Fruit fly (Drosophila melanogaster) whole organism, embryonic: ENCODE results near the gene CG17264.

Source experiments
- Antp ChIP-seq: fragments of 200-800 bp; sonication (Bioruptor generic); optimal IDR thresholded peaks from 3 replicates; lab custom pipeline; 2016; ENCODE audit warnings: missing biosample characterization, missing genetic modification characterization
- B-H1 ChIP-seq: fragments of 200-800 bp; sonication (Bioruptor generic); IDR thresholded peaks from 3 replicates; pipeline ENCODE4 v1.3.6; 2022; ENCODE audit warnings: missing biosample characterization, missing genetic modification characterization
- Bdp1 ChIP-seq: fragments of 200-800 bp; sonication (Bioruptor generic); optimal IDR thresholded peaks from 3 replicates; lab custom pipeline; 2016; ENCODE audit warnings: missing biosample characterization, missing genetic modification characterization
- Bteb2 ChIP-seq: fragments of 200-800 bp; sonication (Bioruptor generic); optimal IDR thresholded peaks from 2 replicates; lab custom pipeline; 2016; ENCODE audit warnings: missing biosample characterization, missing genetic modification characterization
- CG10959 ChIP-seq: fragments of 200-800 bp; sonication (Bioruptor generic); IDR thresholded peaks from 2 replicates; pipeline ENCODE4 v1.3.6; 2022; ENCODE audit warnings: missing biosample characterization, missing genetic modification characterization
- CG12219 ChIP-seq: fragments of 200-800 bp; sonication (Bioruptor generic); optimal IDR thresholded peaks from 3 replicates; lab custom pipeline; 2018; ENCODE audit warnings: missing biosample characterization, mild to moderate bottlenecking, missing genetic modification characterization
- CG1233 ChIP-seq: fragments of 200-800 bp; sonication (Bioruptor generic); optimal IDR thresholded peaks from 4 replicates; lab custom pipeline; 2018; ENCODE audit warnings: missing biosample characterization, mild to moderate bottlenecking, missing genetic modification characterization
- CG13424 ChIP-seq: fragments of 200-800 bp; sonication (Bioruptor generic); optimal IDR thresholded peaks from 2 replicates; lab custom pipeline; 2019; ENCODE audit warnings: missing biosample characterization, mild to moderate bottlenecking, missing genetic modification characterization, moderate library complexity
- CG14441 ChIP-seq: fragments of 200-800 bp; sonication (Bioruptor generic); IDR thresholded peaks from 2 replicates; pipeline ENCODE4 v1.3.6; 2022; ENCODE audit warnings: missing biosample characterization, missing genetic modification characterization
- CG1529 ChIP-seq: fragments of 200-800 bp; sonication (Bioruptor generic); optimal IDR thresholded peaks from 3 replicates; lab custom pipeline; 2018; ENCODE audit warnings: missing biosample characterization, missing genetic modification characterization
- CG15514 ChIP-seq: fragments of 200-800 bp; sonication (Bioruptor generic); optimal IDR thresholded peaks from 3 replicates; lab custom pipeline; 2017; ENCODE audit warnings: missing biosample characterization, missing genetic modification characterization, mild to moderate bottlenecking, moderate library complexity, missing genetic modification reagents
- CG17186 ChIP-seq: fragments of 200-800 bp; sonication (Bioruptor generic); optimal IDR thresholded peaks from 3 replicates; lab custom pipeline; 2017; ENCODE audit warnings: missing biosample characterization, missing genetic modification reagents, missing genetic modification characterization
- CG17385 ChIP-seq: fragments of 200-800 bp; sonication (Bioruptor generic); optimal IDR thresholded peaks from 3 replicates; lab custom pipeline; 2018; ENCODE audit warnings: missing biosample characterization, mild to moderate bottlenecking, missing genetic modification characterization
- CG2199 ChIP-seq: fragments of 200-800 bp; sonication (Bioruptor generic); IDR thresholded peaks from 3 replicates; pipeline ENCODE4 v1.3.6; 2022; ENCODE audit warnings: missing biosample characterization, missing genetic modification characterization
- CG4707 ChIP-seq: fragments of 200-800 bp; sonication (Bioruptor generic); optimal IDR thresholded peaks from 2 replicates; lab custom pipeline; 2018; ENCODE audit warnings: missing biosample characterization, mild to moderate bottlenecking, missing genetic modification characterization, moderate library complexity
- CG6654 ChIP-seq: fragments of 200-800 bp; sonication (Bioruptor generic); optimal IDR thresholded peaks from 2 replicates; lab custom pipeline; 2017; ENCODE audit warnings: missing biosample characterization, mild to moderate bottlenecking, missing genetic modification characterization
- CG7987 ChIP-seq: fragments of 200-800 bp; sonication (Bioruptor generic); optimal IDR thresholded peaks from 2 replicates; lab custom pipeline; 2018; ENCODE audit warnings: missing biosample characterization, mild to moderate bottlenecking, missing genetic modification characterization, moderate library complexity
- CG8281 ChIP-seq: fragments of 200-800 bp; sonication (Bioruptor generic); optimal IDR thresholded peaks from 2 replicates; lab custom pipeline; 2018; ENCODE audit warnings: missing biosample characterization, mild to moderate bottlenecking, missing genetic modification characterization, moderate library complexity
- CG8765 ChIP-seq: fragments of 200-800 bp; sonication (Bioruptor generic); IDR thresholded peaks from 2 replicates; pipeline ENCODE4 v1.3.6; 2022; ENCODE audit warnings: missing biosample characterization, missing genetic modification characterization
- Chrac-16 ChIP-seq: fragments of 200-800 bp; sonication (Bioruptor generic); optimal IDR thresholded peaks from 3 replicates; lab custom pipeline; 2016; ENCODE audit warnings: missing biosample characterization, missing genetic modification characterization
- Dll ChIP-seq: fragments of 200-800 bp; sonication (Bioruptor generic); IDR thresholded peaks from 4 replicates; pipeline ENCODE4 v1.3.6; 2022; ENCODE audit warnings: missing biosample characterization, missing genetic modification characterization; ENCODE audit not compliant: partially characterized antibody
- Dref ChIP-seq: fragments of 200-800 bp; sonication (Bioruptor generic); IDR thresholded peaks from 2 replicates; pipeline ENCODE4 v1.3.6; 2022; ENCODE audit warnings: missing biosample characterization, missing genetic modification characterization
- Drgx ChIP-seq: fragments of 200-800 bp; sonication (Bioruptor generic); IDR thresholded peaks from 2 replicates; pipeline ENCODE4 v1.3.6; 2022; ENCODE audit warnings: missing biosample characterization, missing genetic modification characterization
- GATAe ChIP-seq: fragments of 200-800 bp; sonication (Bioruptor generic); conservative IDR thresholded peaks from 2 replicates; pipeline ENCODE4 v1.3.6; 2022; ENCODE audit warnings: missing biosample characterization, missing genetic modification characterization
- Jarid2 ChIP-seq: fragments of 200-800 bp; sonication (Bioruptor generic); optimal IDR thresholded peaks from 3 replicates; lab custom pipeline; 2017; ENCODE audit warnings: mild to moderate bottlenecking, missing biosample characterization, missing genetic modification reagents, missing genetic modification characterization
- Lhr ChIP-seq: fragments of 200-800 bp; sonication (Bioruptor generic); optimal IDR thresholded peaks from 3 replicates; lab custom pipeline; 2017; ENCODE audit warnings: mild to moderate bottlenecking, missing biosample characterization, missing genetic modification reagents, missing genetic modification characterization
- Max ChIP-seq: fragments of 200-800 bp; sonication (Bioruptor generic); optimal IDR thresholded peaks from 2 replicates; lab custom pipeline; 2016; ENCODE audit warnings: missing biosample characterization, mild to moderate bottlenecking, missing genetic modification characterization
- Sin3A ChIP-seq: fragments of >200 bp; optimal IDR thresholded peaks from 2 replicates; lab custom pipeline; 2018
- Sry-δ ChIP-seq: fragments of 200-800 bp; sonication (Bioruptor generic); optimal IDR thresholded peaks from 2 replicates; lab custom pipeline; 2016; ENCODE audit warnings: missing biosample characterization, missing genetic modification characterization
- TFAM ChIP-seq: fragments of 200-800 bp; sonication (Bioruptor generic); optimal IDR thresholded peaks from 2 replicates; lab custom pipeline; 2017; ENCODE audit warnings: missing biosample characterization, missing genetic modification characterization, inconsistent platforms
- Xrp1 ChIP-seq: fragments of 200-800 bp; sonication (Bioruptor generic); IDR thresholded peaks from 2 replicates; pipeline ENCODE4 v1.3.6; 2022; ENCODE audit warnings: missing biosample characterization, missing genetic modification characterization
- ara ChIP-seq: fragments of 200-800 bp; sonication (Bioruptor generic); IDR thresholded peaks from 2 replicates; pipeline ENCODE4 v1.3.6; 2022; ENCODE audit warnings: missing biosample characterization, missing genetic modification characterization
- bab2 ChIP-seq: fragments of 200-800 bp; sonication (Bioruptor generic); optimal IDR thresholded peaks from 2 replicates; lab custom pipeline; 2016; ENCODE audit warnings: missing biosample characterization, missing genetic modification characterization
- ci ChIP-seq: fragments of 200-800 bp; sonication (Bioruptor generic); IDR thresholded peaks from 3 replicates; pipeline ENCODE4 v1.3.6; 2022; ENCODE audit warnings: missing biosample characterization, missing genetic modification characterization
- cwo ChIP-seq: fragments of 200-800 bp; sonication (Bioruptor generic); optimal IDR thresholded peaks from 3 replicates; lab custom pipeline; 2017; ENCODE audit warnings: missing biosample characterization, missing genetic modification characterization, mild to moderate bottlenecking, moderate library complexity, missing genetic modification reagents
- dimm ChIP-seq: fragments of 200-800 bp; sonication (Bioruptor generic); IDR thresholded peaks from 2 replicates; pipeline ENCODE4 v1.3.6; 2022; ENCODE audit warnings: missing biosample characterization, missing genetic modification characterization
- disco-r ChIP-seq: fragments of 200-800 bp; sonication (Bioruptor generic); optimal IDR thresholded peaks from 2 replicates; lab custom pipeline; 2016; ENCODE audit warnings: missing biosample characterization, missing genetic modification characterization
- fru ChIP-seq: fragments of >200 bp; optimal IDR thresholded peaks from 2 replicates; lab custom pipeline; 2017
- luna ChIP-seq: fragments of 200-800 bp; sonication (Bioruptor generic); optimal IDR thresholded peaks from 2 replicates; lab custom pipeline; 2016; ENCODE audit warnings: missing biosample characterization, missing genetic modification characterization
- prd ChIP-seq, 3 experiments: fragments of >200 bp in 2 of 3; fragments of 200-800 bp in 1 of 3; sonication (Bioruptor generic) in 1 of 3; optimal IDR thresholded peaks in 2 of 3; IDR thresholded peaks in 1 of 3; 2 replicates in 2 of 3; 3 replicates in 1 of 3; pipeline versions ENCODE4 v1.3.6 to Lab custom; 2017 to 2022; ENCODE audit warnings: missing biosample characterization in 1 of 3, missing genetic modification characterization in 1 of 3
- sc ChIP-seq, 3 experiments: fragments of >200 bp in 2 of 3; fragments of 200-800 bp in 1 of 3; sonication (Bioruptor generic) in 1 of 3; optimal IDR thresholded peaks; 2 replicates in 2 of 3; 3 replicates in 1 of 3; lab custom pipeline; 2017; ENCODE audit warnings: mild to moderate bottlenecking in 1 of 3, missing biosample characterization in 1 of 3, missing genetic modification characterization in 1 of 3, missing genetic modification reagents in 1 of 3
- sd ChIP-seq: fragments of 200-800 bp; sonication (Bioruptor generic); optimal IDR thresholded peaks from 3 replicates; lab custom pipeline; 2018; ENCODE audit warnings: missing biosample characterization, mild to moderate bottlenecking, missing genetic modification characterization, moderate library complexity
- shn ChIP-seq: fragments of 200-800 bp; sonication (Bioruptor generic); optimal IDR thresholded peaks from 3 replicates; lab custom pipeline; 2016; ENCODE audit warnings: missing biosample characterization, missing genetic modification characterization
- sna ChIP-seq: fragments of 200-800 bp; sonication (Bioruptor generic); IDR thresholded peaks from 2 replicates; pipeline ENCODE4 v1.3.6; 2022; ENCODE audit warnings: missing biosample characterization, missing genetic modification characterization; ENCODE audit not compliant: partially characterized antibody
- stc ChIP-seq: fragments of 200-800 bp; sonication (Bioruptor generic); IDR thresholded peaks from 2 replicates; pipeline ENCODE4 v1.3.6; 2022; ENCODE audit warnings: missing biosample characterization, missing genetic modification characterization
- stwl ChIP-seq: fragments of 200-800 bp; sonication (Bioruptor generic); optimal IDR thresholded peaks from 3 replicates; lab custom pipeline; 2018; ENCODE audit warnings: missing biosample characterization, mild to moderate bottlenecking, missing genetic modification characterization, moderate library complexity
- tap ChIP-seq: fragments of 200-800 bp; optimal IDR thresholded peaks from 3 replicates; lab custom pipeline; 2019; ENCODE audit warnings: missing biosample characterization, mild to moderate bottlenecking, missing genetic modification characterization, moderate library complexity
- toy ChIP-seq: fragments of 200-800 bp; sonication (Bioruptor generic); IDR thresholded peaks from 2 replicates; pipeline ENCODE4 v1.3.6; 2022; ENCODE audit warnings: missing biosample characterization, missing genetic modification characterization
- trh ChIP-seq: fragments of 200-800 bp; sonication (Bioruptor generic); optimal IDR thresholded peaks from 2 replicates; lab custom pipeline; 2016; ENCODE audit warnings: missing biosample characterization, missing genetic modification characterization
- wek ChIP-seq: fragments of 200-800 bp; sonication (Bioruptor generic); optimal IDR thresholded peaks from 3 replicates; lab custom pipeline; 2018; ENCODE audit warnings: missing biosample characterization, mild to moderate bottlenecking, missing genetic modification characterization, moderate library complexity
- zf30C ChIP-seq: fragments of 200-800 bp; sonication (Bioruptor generic); optimal IDR thresholded peaks from 3 replicates; lab custom pipeline; 2018; ENCODE audit warnings: missing biosample characterization, mild to moderate bottlenecking, missing genetic modification characterization

Gene CG17264

dm6 chr2L:2976829-2977228 lies 41.5 kb upstream of the CG17264 start, which contains the start of the genes CG9641 and CG3165 (continued):
- TF ChIP-seq CG8765 = peak; percentile 64
- peak; percentile 73 for TF ChIP-seq cwo (GFP tag; lab: Kevin White, UChicago)
- no peak for TF ChIP-seq prd (optimal IDR thresholded peaks at IDR 0.05; lab: Kevin White, UChicago)
- TF ChIP-seq prd (GFP tag; IDR thresholded peaks at IDR 0.05; lab: Robert Waterston, UW) = peak; percentile 90
- TF ChIP-seq Drgx (GFP tag; lab: Robert Waterston, UW) = peak; percentile 77
- peak; percentile 76 for TF ChIP-seq ara (GFP tag; lab: Robert Waterston, UW)
- TF ChIP-seq CG7987 (GFP tag; lab: Kevin White, UChicago) = peak; percentile 62
- 0 out of 2 replicates have a peak, but pooled peaks have one; percentile 30 for TF ChIP-seq Dref (GFP tag; lab: Robert Waterston, UW)
- peak; percentile 99 for TF ChIP-seq Dll (GFP tag; lab: Robert Waterston, UW)
- peak; percentile 83 for TF ChIP-seq Bdp1 (GFP tag; lab: Kevin White, UChicago)
- no peak for TF ChIP-seq toy
- no peak for TF ChIP-seq sc (optimal IDR thresholded peaks at IDR 0.05; lab: Kevin White, UChicago)
- TF ChIP-seq sc (GFP tag; optimal IDR thresholded peaks at IDR 0.05; lab: Kevin White, UChicago) = no peak
- TF ChIP-seq Bteb2 (GFP tag; lab: Kevin White, UChicago) = peak; percentile 85
- no peak for TF ChIP-seq CG12219 (GFP tag; lab: Kevin White, UChicago)
- TF ChIP-seq Jarid2 = no peak
- peak; percentile 53 for TF ChIP-seq trh (GFP tag; lab: Kevin White, UChicago)
- TF ChIP-seq CG1233 = peak; percentile 65
- peak; percentile 75 for TF ChIP-seq CG14441 (GFP tag; lab: Robert Waterston, UW)
- TF ChIP-seq CG2199 (GFP tag; lab: Robert Waterston, UW) = peak; percentile 80; the same call in 2 of the 3 replicates
- TF ChIP-seq shn (GFP tag; lab: Kevin White, UChicago) = peak; percentile 86
- TF ChIP-seq CG8281 = no peak
- TF ChIP-seq tap (tag; lab: Kevin White, UChicago) = no peak
- TF ChIP-seq fru (lab: Kevin White, UChicago) = no peak
- TF ChIP-seq Max (GFP tag; lab: Kevin White, UChicago) = peak; percentile 84
- TF ChIP-seq Antp (GFP tag; lab: Kevin White, UChicago) = peak; percentile 92
- TF ChIP-seq Sin3A (lab: Kevin White, UChicago) = peak; percentile 76
- peak; percentile 86 for TF ChIP-seq CG13424 (tag; lab: Kevin White, UChicago)
- TF ChIP-seq sna (GFP tag; lab: Robert Waterston, UW) = peak; percentile 99
- peak; percentile 80 for TF ChIP-seq ci (GFP tag; lab: Robert Waterston, UW)
- peak; percentile 62 for TF ChIP-seq sd
- no peak for TF ChIP-seq CG6654 (GFP tag; lab: Kevin White, UChicago)
- peak; percentile 75 for TF ChIP-seq CG17186 (GFP tag; lab: Kevin White, UChicago)
- peak; percentile 68 for TF ChIP-seq CG4707 (GFP tag; lab: Kevin White, UChicago)
- no peak for TF ChIP-seq TFAM (GFP tag; lab: Kevin White, UChicago)
- peak; percentile 76 for TF ChIP-seq CG10959 (GFP tag; lab: Robert Waterston, UW)
- TF ChIP-seq B-H1 (GFP tag; lab: Robert Waterston, UW) = peak; percentile 62
- TF ChIP-seq CG1529 (GFP tag; lab: Kevin White, UChicago) = no peak
- TF ChIP-seq disco-r (GFP tag; lab: Kevin White, UChicago) = peak; percentile 74
- TF ChIP-seq Xrp1 (GFP tag; lab: Robert Waterston, UW) = peak; percentile 92
- peak; percentile 99 for TF ChIP-seq stwl (tag; lab: Kevin White, UChicago)
- TF ChIP-seq zf30C (GFP tag; lab: Kevin White, UChicago) = no peak
- TF ChIP-seq GATAe (GFP tag; lab: Robert Waterston, UW) = no peak; the same call in 1 of the 2 replicates
- peak; percentile 87 for TF ChIP-seq Chrac-16 (GFP tag; lab: Kevin White, UChicago)
- TF ChIP-seq dimm (GFP tag; lab: Robert Waterston, UW) = no peak
- TF ChIP-seq wek = peak; percentile 9
- TF ChIP-seq CG17385 (GFP tag; lab: Kevin White, UChicago) = no peak
- TF ChIP-seq stc (GFP tag; lab: Robert Waterston, UW) = peak; percentile 79
- peak; percentile 74 for TF ChIP-seq CG15514 (GFP tag; lab: Kevin White, UChicago)
- TF ChIP-seq Lhr (GFP tag; lab: Kevin White, UChicago) = no peak
- TF ChIP-seq bab2 (GFP tag; lab: Kevin White, UChicago) = peak; percentile 90
- peak; percentile 98 for TF ChIP-seq Sry-δ (GFP tag; lab: Kevin White, UChicago)
- peak; percentile 44 for TF ChIP-seq luna (GFP tag; lab: Kevin White, UChicago)
